Fruit fly (Drosophila melanogaster): ENCODE data around the gene nsl1.
A peak's percentile ranks its signal among the peaks of the same experiment; 100 is the strongest.

nsl1 gene

dm6 chr3R:15786538-15786937, 7.0 kb upstream of the nsl1 start, which contains the start of gene CG9590 (continued):
- TF ChIP-seq E2f2 (GFP tag; IDR thresholded peaks at IDR 0.05) (peak; percentile 96), amos (GFP tag; IDR thresholded peaks at IDR 0.05; ENCODE audit: partially characterized antibody) (peak; percentile 9; the same call in 1 of the 2 replicates), CG8089 (GFP tag; optimal IDR thresholded peaks at IDR 0.05) (no peak), Xbp1 (GFP tag; optimal IDR thresholded peaks at IDR 0.05) (peak; percentile 38), YL-1 (GFP tag; optimal IDR thresholded peaks at IDR 0.05) (peak; percentile 54), unc-4 (GFP tag; IDR thresholded peaks at IDR 0.05; ENCODE audit: partially characterized antibody) (no peak), CG15514 (GFP tag; optimal IDR thresholded peaks at IDR 0.05) (peak; percentile 1), Bdp1 (GFP tag; optimal IDR thresholded peaks at IDR 0.05) (no peak), CG13287 (GFP tag; IDR thresholded peaks at IDR 0.05; ENCODE audit: partially characterized antibody) (peak; percentile 34; the same call in 1 of the 2 replicates), BEAF-32 (GFP tag; optimal IDR thresholded peaks at IDR 0.05) (peak; percentile 8), Mes4 (GFP tag; optimal IDR thresholded peaks at IDR 0.05) (no peak), CG1603 (tag; optimal IDR thresholded peaks at IDR 0.05) (peak; percentile 18), fd64A (GFP tag; optimal IDR thresholded peaks at IDR 0.05) (no peak), CG6689 (GFP tag; IDR thresholded peaks at IDR 0.05) (no peak), HLH54F (GFP tag; optimal IDR thresholded peaks at IDR 0.05) (no peak), CG15696 (tag; optimal IDR thresholded peaks at IDR 0.05) (no peak), org-1 (GFP tag; optimal IDR thresholded peaks at IDR 0.05) (no peak), tap (tag; optimal IDR thresholded peaks at IDR 0.05) (no peak), CG14014 (GFP tag; IDR thresholded peaks at IDR 0.05) (no peak), CG8924 (tag; optimal IDR thresholded peaks at IDR 0.05) (no peak), trem (tag; optimal IDR thresholded peaks at IDR 0.05) (peak; percentile 99), stwl (tag; optimal IDR thresholded peaks at IDR 0.05) (peak; percentile 43)

- no peak for TF ChIP-seq unc-4 (GFP tag; IDR thresholded peaks at IDR 0.05; ENCODE audit: partially characterized antibody)
These were observed 5.4 kb upstream of the nsl1 start, which contains the start of gene Uros2 for dm6 chr3R:15788221-15788620. TSS of gene Uros2 (plus strand) at chr3R:15788521.

- TF ChIP-seq Kr (GFP tag; optimal IDR thresholded peaks at IDR 0.05) (no peak), gcm2 (GFP tag; optimal IDR thresholded peaks at IDR 0.05) (no peak), CG3065 (GFP tag; optimal IDR thresholded peaks at IDR 0.05) (no peak), Side (GFP tag; optimal IDR thresholded peaks at IDR 0.05) (peak; percentile 12), exex (tag; optimal IDR thresholded peaks at IDR 0.05) (no peak), wor (GFP tag; IDR thresholded peaks at IDR 0.05) (no peak), YL-1 (GFP tag; optimal IDR thresholded peaks at IDR 0.05) (peak; percentile 60), pb (GFP tag; optimal IDR thresholded peaks at IDR 0.05) (no peak), Camta (GFP tag; optimal IDR thresholded peaks at IDR 0.05) (no peak), Ada2b (GFP tag; IDR thresholded peaks at IDR 0.05) (0 out of 2 replicates have a peak, but pooled peaks have one; percentile 11), ssp (GFP tag; IDR thresholded peaks at IDR 0.05) (no peak), CG14050 (GFP tag; IDR thresholded peaks at IDR 0.05) (no peak), CG34376 (GFP tag; optimal IDR thresholded peaks at IDR 0.05) (peak; percentile 1), dimm (GFP tag; IDR thresholded peaks at IDR 0.05) (no peak), Atf3 (GFP tag; optimal IDR thresholded peaks at IDR 0.05) (no peak), sd (tag; optimal IDR thresholded peaks at IDR 0.05) (no peak), CG9727 (GFP tag; optimal IDR thresholded peaks at IDR 0.05) (no peak), CG2120 (GFP tag; optimal IDR thresholded peaks at IDR 0.05) (peak; percentile 62), oc (tag; optimal IDR thresholded peaks at IDR 0.05) (no peak), CG17328 (GFP tag; IDR thresholded peaks at IDR 0.05) (no peak), CG6654 (GFP tag; optimal IDR thresholded peaks at IDR 0.05) (no peak), NC2α (GFP tag; optimal IDR thresholded peaks at IDR 0.05) (no peak), MTF-1 (GFP tag; optimal IDR thresholded peaks at IDR 0.05; ENCODE audit: borderline replicate concordance) (no peak), fd96Cb (tag; optimal IDR thresholded peaks at IDR 0.05) (no peak), NfI (GFP tag; optimal IDR thresholded peaks at IDR 0.05) (peak; percentile 17), hth (optimal IDR thresholded peaks at IDR 0.05) (no peak), Deaf1 (tag; optimal IDR thresholded peaks at IDR 0.05) (no peak), Dbx (GFP tag; IDR thresholded peaks at IDR 0.05) (peak; percentile 63; the same call in 2 of the 3 replicates)
These were observed 1.2 kb upstream of the nsl1 start, which contains the start of gene Acyp2 for dm6 chr3R:15792427-15792826. TSS of gene Acyp2 (plus strand) at chr3R:15792688.
